Worm (Caenorhabditis elegans) whole organism, L3 larva: ENCODE measurements around the gene M01B2.13.

ENCODE experiments used
- R02D3.7 ChIP-seq: fragments of 150-350 bp; optimal IDR thresholded peaks from 2 replicates; lab custom pipeline; 2014; ENCODE audit warnings: missing biosample characterization, missing genetic modification characterization
- aly-2 ChIP-seq: fragments of 150-350 bp; optimal IDR thresholded peaks from 2 replicates; lab custom pipeline; 2014; ENCODE audit warnings: missing biosample characterization, missing genetic modification characterization
- ama-1 ChIP-seq: fragments of 150-350 bp; optimal IDR thresholded peaks from 2 replicates; lab custom pipeline; 2018
- ceh-16 ChIP-seq: sonication (generic microtip); optimal IDR thresholded peaks from 2 replicates; lab custom pipeline; 2017; ENCODE audit warnings: missing biosample characterization, missing genetic modification characterization
- ceh-28 ChIP-seq: fragments of 150-350 bp; optimal IDR thresholded peaks from 2 replicates; lab custom pipeline; 2014; ENCODE audit warnings: missing biosample characterization, missing genetic modification reagents, missing genetic modification characterization
- ceh-82 ChIP-seq: fragments of 150-350 bp; optimal IDR thresholded peaks from 2 replicates; lab custom pipeline; 2014; ENCODE audit warnings: missing biosample characterization, missing genetic modification characterization
- ceh-9 ChIP-seq: sonication (generic microtip); optimal IDR thresholded peaks from 2 replicates; lab custom pipeline; 2018; ENCODE audit warnings: missing biosample characterization, missing genetic modification characterization
- daf-12 ChIP-seq: fragments of 150-350 bp; optimal IDR thresholded peaks from 2 replicates; lab custom pipeline; 2014; ENCODE audit warnings: missing biosample characterization, missing genetic modification reagents, missing genetic modification characterization
- egl-27 ChIP-seq: sonication (generic microtip); optimal IDR thresholded peaks from 4 replicates; lab custom pipeline; 2017; ENCODE audit warnings: missing biosample characterization, missing genetic modification reagents, missing genetic modification characterization
- egl-5 ChIP-seq: fragments of 150-350 bp; optimal IDR thresholded peaks from 2 replicates; lab custom pipeline; 2017; ENCODE audit warnings: missing biosample characterization, missing genetic modification reagents, missing genetic modification characterization, inconsistent platforms
- elt-1 ChIP-seq: fragments of 150-350 bp; optimal IDR thresholded peaks from 2 replicates; lab custom pipeline; 2014; ENCODE audit warnings: missing biosample characterization, missing genetic modification characterization
- elt-2 ChIP-seq: sonication (generic microtip); optimal IDR thresholded peaks from 2 replicates; lab custom pipeline; 2016; ENCODE audit warnings: missing genetic modification reagents, mild to moderate bottlenecking, missing genetic modification characterization, missing compliant biosample characterization
- elt-3 ChIP-seq, 3 experiments: fragments of 150-350 bp in 1 of 3; sonication (generic microtip) in 2 of 3; optimal IDR thresholded peaks; 2 replicates in 2 of 3; 4 replicates in 1 of 3; lab custom pipeline; 2014 to 2017; ENCODE audit warnings: missing biosample characterization in 3 of 3, missing genetic modification characterization in 3 of 3
- eor-1 ChIP-seq, 2 experiments: fragments of 150-350 bp; optimal IDR thresholded peaks; 2 replicates each; lab custom pipeline; 2014 to 2018; ENCODE audit warnings: missing biosample characterization in 2 of 2, missing genetic modification characterization in 2 of 2
- fkh-10 ChIP-seq: sonication (generic microtip); optimal IDR thresholded peaks from 2 replicates; lab custom pipeline; 2017; ENCODE audit warnings: missing biosample characterization, missing genetic modification reagents, missing genetic modification characterization
- fkh-2 ChIP-seq: fragments of 150-350 bp; optimal IDR thresholded peaks from 2 replicates; lab custom pipeline; 2014; ENCODE audit warnings: missing biosample characterization, missing genetic modification reagents, missing genetic modification characterization
- fos-1 ChIP-seq: fragments of 150-350 bp; optimal IDR thresholded peaks from 2 replicates; lab custom pipeline; 2014; ENCODE audit warnings: missing biosample characterization, missing genetic modification characterization
- hmg-11 ChIP-seq: sonication (generic microtip); optimal IDR thresholded peaks from 2 replicates; lab custom pipeline; 2016; ENCODE audit warnings: missing genetic modification characterization, missing compliant biosample characterization
- jun-1 ChIP-seq: fragments of 150-350 bp; optimal IDR thresholded peaks from 2 replicates; lab custom pipeline; 2014; ENCODE audit warnings: missing biosample characterization, missing genetic modification reagents, missing genetic modification characterization
- lin-15B ChIP-seq: fragments of 150-350 bp; optimal IDR thresholded peaks from 2 replicates; lab custom pipeline; 2014; ENCODE audit warnings: missing biosample characterization, missing genetic modification characterization
- lin-39 ChIP-seq: fragments of 150-350 bp; optimal IDR thresholded peaks from 2 replicates; lab custom pipeline; 2018; ENCODE audit warnings: missing biosample characterization, missing genetic modification reagents, missing genetic modification characterization
- lsy-12 ChIP-seq: sonication (generic microtip); optimal IDR thresholded peaks from 2 replicates; lab custom pipeline; 2016; ENCODE audit warnings: mild to moderate bottlenecking, missing genetic modification characterization, missing compliant biosample characterization
- mdl-1 ChIP-seq: fragments of 150-350 bp; optimal IDR thresholded peaks from 2 replicates; lab custom pipeline; 2014; ENCODE audit warnings: missing biosample characterization, missing genetic modification characterization
- mml-1 ChIP-seq: fragments of 150-350 bp; sonication (generic microtip); optimal IDR thresholded peaks from 3 replicates; lab custom pipeline; 2014; ENCODE audit warnings: missing biosample characterization, missing genetic modification characterization
- nhr-11 ChIP-seq: fragments of 150-350 bp; optimal IDR thresholded peaks from 2 replicates; lab custom pipeline; 2014; ENCODE audit warnings: missing biosample characterization, missing genetic modification characterization
- nhr-12 ChIP-seq: fragments of 150-350 bp; optimal IDR thresholded peaks from 2 replicates; lab custom pipeline; 2014; ENCODE audit warnings: missing biosample characterization, missing genetic modification characterization
- nhr-23 ChIP-seq: fragments of 150-350 bp; optimal IDR thresholded peaks from 2 replicates; lab custom pipeline; 2014; ENCODE audit warnings: missing biosample characterization, missing genetic modification reagents, missing genetic modification characterization
- nhr-237 ChIP-seq: fragments of 150-350 bp; optimal IDR thresholded peaks from 2 replicates; lab custom pipeline; 2014; ENCODE audit warnings: missing biosample characterization, missing genetic modification characterization
- nhr-25 ChIP-seq: sonication (generic microtip); optimal IDR thresholded peaks from 2 replicates; lab custom pipeline; 2017; ENCODE audit warnings: missing biosample characterization, missing genetic modification characterization
- nhr-28 ChIP-seq: fragments of 150-350 bp; optimal IDR thresholded peaks from 2 replicates; lab custom pipeline; 2014; ENCODE audit warnings: missing biosample characterization, missing genetic modification characterization
- nhr-67 ChIP-seq: fragments of 150-350 bp; optimal IDR thresholded peaks from 2 replicates; lab custom pipeline; 2014; ENCODE audit warnings: missing biosample characterization, missing genetic modification characterization
- nhr-76 ChIP-seq: fragments of 150-350 bp; sonication (generic microtip); optimal IDR thresholded peaks from 5 replicates; lab custom pipeline; 2014; ENCODE audit warnings: missing biosample characterization, missing genetic modification characterization
- pha-4 ChIP-seq: fragments of 150-350 bp; optimal IDR thresholded peaks from 2 replicates; lab custom pipeline; 2014; ENCODE audit warnings: missing biosample characterization, missing genetic modification reagents, missing genetic modification characterization
- sea-2 ChIP-seq: fragments of 150-350 bp; sonication (generic microtip); optimal IDR thresholded peaks from 4 replicates; lab custom pipeline; 2014; ENCODE audit warnings: missing biosample characterization, missing genetic modification reagents, missing genetic modification characterization
- skn-1 ChIP-seq: fragments of 150-350 bp; optimal IDR thresholded peaks from 2 replicates; lab custom pipeline; 2014; ENCODE audit warnings: missing biosample characterization, missing genetic modification characterization
- snpc-4 ChIP-seq: fragments of 150-350 bp; optimal IDR thresholded peaks from 2 replicates; lab custom pipeline; 2014; ENCODE audit warnings: missing biosample characterization, missing genetic modification characterization
- tbx-2 ChIP-seq: sonication (generic microtip); optimal IDR thresholded peaks from 2 replicates; lab custom pipeline; 2016; ENCODE audit warnings: mild to moderate bottlenecking, missing genetic modification characterization, missing compliant biosample characterization
- unc-39 ChIP-seq: sonication (generic microtip); optimal IDR thresholded peaks from 4 replicates; lab custom pipeline; 2017; ENCODE audit warnings: missing biosample characterization, missing genetic modification characterization
- unc-62 ChIP-seq: fragments of 150-350 bp; sonication (generic microtip); optimal IDR thresholded peaks from 4 replicates; lab custom pipeline; 2014; ENCODE audit warnings: missing biosample characterization, missing genetic modification reagents, missing genetic modification characterization
- ztf-11 ChIP-seq: fragments of 150-350 bp; optimal IDR thresholded peaks from 2 replicates; lab custom pipeline; 2014; ENCODE audit warnings: missing biosample characterization, missing genetic modification characterization

Gene M01B2.13

ce11 chrV:15265814-15266213 is at the start of gene M01B2.13:
TSS of gene M01B2.13 (minus strand) at chrV:15265914.
- TF ChIP-seq R02D3.7 (no peak), skn-1 (tag; lab: Kevin White, UChicago) (no peak), nhr-25 (no peak), ceh-16 (tag; lab: Kevin White, UChicago) (no peak), unc-39 (no peak), egl-5 (tag; lab: Kevin White, UChicago) (no peak), sea-2 (no peak), nhr-12 (tag; lab: Kevin White, UChicago) (no peak), ceh-82 (no peak), eor-1 (tag; optimal IDR thresholded peaks at IDR 0.05; lab: Kevin White, UChicago) (no peak), tbx-2 (tag; lab: Kevin White, UChicago) (no peak), snpc-4 (no peak), elt-3 (tag; optimal IDR thresholded peaks at IDR 0.05; lab: Kevin White, UChicago) (no peak), nhr-11 (tag; lab: Kevin White, UChicago) (no peak), lin-15B (tag; lab: Kevin White, UChicago) (no peak), nhr-23 (no peak), hmg-11 (tag; lab: Kevin White, UChicago) (no peak), fkh-10 (GFP tag; lab: Kevin White, UChicago) (no peak), egl-27 (no peak)

- no peak for TF ChIP-seq nhr-76 (tag; lab: Kevin White, UChicago)
- TF ChIP-seq ceh-9 (tag; lab: Kevin White, UChicago): no peak
- TF ChIP-seq unc-39: no peak
- TF ChIP-seq eor-1 (tag; optimal IDR thresholded peaks at IDR 0.05; lab: Kevin White, UChicago): no peak
- TF ChIP-seq mml-1 (tag; lab: Kevin White, UChicago): no peak
- TF ChIP-seq R02D3.7: no peak
- no peak for TF ChIP-seq ceh-82
- no peak for TF ChIP-seq nhr-28 (tag; lab: Kevin White, UChicago)
- no peak for TF ChIP-seq lin-39 (tag; lab: Kevin White, UChicago)
- TF ChIP-seq ztf-11 (tag; lab: Kevin White, UChicago): no peak
- no peak for TF ChIP-seq lsy-12 (tag; lab: Kevin White, UChicago)
- no peak for TF ChIP-seq egl-27
- TF ChIP-seq egl-5 (tag; lab: Kevin White, UChicago): no peak
- TF ChIP-seq fkh-10 (GFP tag; lab: Kevin White, UChicago): no peak
These were observed 47.8 kb upstream of the M01B2.13 start for ce11 chrV:15313529-15313928.

- TF ChIP-seq lin-15B (tag; lab: Kevin White, UChicago) (no peak), fkh-10 (GFP tag; lab: Kevin White, UChicago) (no peak), elt-1 (tag; lab: Kevin White, UChicago) (no peak), pha-4 (tag; lab: Kevin White, UChicago) (no peak), elt-2 (tag; lab: Kevin White, UChicago) (no peak), mdl-1 (tag; lab: Kevin White, UChicago) (no peak), eor-1 (tag; optimal IDR thresholded peaks at IDR 0.05; lab: Kevin White, UChicago) (no peak), skn-1 (tag; lab: Kevin White, UChicago) (no peak), nhr-237 (tag; lab: Kevin White, UChicago) (no peak), fos-1 (tag; lab: Kevin White, UChicago) (no peak), R02D3.7 (no peak), mml-1 (tag; lab: Kevin White, UChicago) (no peak), jun-1 (tag; lab: Kevin White, UChicago) (no peak), lsy-12 (tag; lab: Kevin White, UChicago) (no peak), aly-2 (no peak), ceh-28 (tag; lab: Kevin White, UChicago) (no peak), nhr-67 (tag; lab: Kevin White, UChicago) (no peak)
- TF ChIP-seq, all 47 proteins: peak for 0
These were observed 45.1 kb upstream of the M01B2.13 start, which contains the start of gene irld-62 for ce11 chrV:15310780-15311179. TSS of gene irld-62 (plus strand) at chrV:15311080.

- TF ChIP-seq aly-2 (no peak), R02D3.7 (no peak), nhr-11 (tag; lab: Kevin White, UChicago) (no peak), nhr-12 (tag; lab: Kevin White, UChicago) (no peak), fkh-2 (tag; lab: Kevin White, UChicago) (no peak), nhr-28 (tag; lab: Kevin White, UChicago) (no peak), hmg-11 (tag; lab: Kevin White, UChicago) (no peak), nhr-237 (tag; lab: Kevin White, UChicago) (no peak), ama-1 (lab: Kevin White, UChicago) (no peak), daf-12 (no peak), mml-1 (tag; lab: Kevin White, UChicago) (no peak), ceh-16 (tag; lab: Kevin White, UChicago) (no peak), skn-1 (tag; lab: Kevin White, UChicago) (no peak), nhr-67 (tag; lab: Kevin White, UChicago) (no peak), snpc-4 (no peak), nhr-76 (tag; lab: Kevin White, UChicago) (no peak), eor-1 (tag; optimal IDR thresholded peaks at IDR 0.05; lab: Kevin White, UChicago) (no peak), fos-1 (tag; lab: Kevin White, UChicago) (no peak), unc-62 (GFP tag; lab: Kevin White, UChicago) (no peak)
These were observed 43.3 kb upstream of the M01B2.13 start, which contains the start of gene srz-10 for ce11 chrV:15309011-15309410. TSS of gene srz-10 (minus strand) at chrV:15309098.
